Fruit fly (Drosophila melanogaster) whole organism, embryonic: ENCODE data around the gene goe.

ENCODE experiments used
- CG10543 ChIP-seq: fragments of 200-800 bp; sonication (Bioruptor generic); optimal IDR thresholded peaks from 3 replicates; lab custom pipeline; 2017; ENCODE audit warnings: missing biosample characterization, mild to moderate bottlenecking, missing genetic modification characterization, moderate library complexity
- CG10959 ChIP-seq: fragments of 200-800 bp; sonication (Bioruptor generic); IDR thresholded peaks from 2 replicates; pipeline ENCODE4 v1.3.6; 2022; ENCODE audit warnings: missing biosample characterization, missing genetic modification characterization
- CG11456 ChIP-seq: fragments of 200-800 bp; sonication (Bioruptor generic); IDR thresholded peaks from 3 replicates; pipeline ENCODE4 v1.3.6; 2022; ENCODE audit warnings: missing biosample characterization, missing genetic modification characterization
- CG12071 ChIP-seq: fragments of 200-800 bp; sonication (Bioruptor generic); optimal IDR thresholded peaks from 3 replicates; lab custom pipeline; 2018; ENCODE audit warnings: missing biosample characterization, mild to moderate bottlenecking, missing genetic modification characterization
- CG15269 ChIP-seq: fragments of 200-800 bp; sonication (Bioruptor generic); optimal IDR thresholded peaks from 2 replicates; lab custom pipeline; 2018; ENCODE audit warnings: missing biosample characterization, mild to moderate bottlenecking, missing genetic modification characterization, moderate library complexity
- CG18262 ChIP-seq: fragments of 200-800 bp; optimal IDR thresholded peaks from 3 replicates; lab custom pipeline; 2019; ENCODE audit warnings: missing biosample characterization, mild to moderate bottlenecking, missing genetic modification characterization, moderate library complexity
- CG2129 ChIP-seq: fragments of 200-800 bp; sonication (Bioruptor generic); IDR thresholded peaks from 2 replicates; pipeline ENCODE4 v1.3.6; 2022; ENCODE audit warnings: missing biosample characterization, missing genetic modification characterization; ENCODE audit not compliant: partially characterized antibody
- CG2202 ChIP-seq: fragments of 200-800 bp; sonication (Bioruptor generic); optimal IDR thresholded peaks from 2 replicates; lab custom pipeline; 2018; ENCODE audit warnings: missing biosample characterization, mild to moderate bottlenecking, missing genetic modification characterization
- CG32772 ChIP-seq: fragments of 200-800 bp; sonication (Bioruptor generic); IDR thresholded peaks from 2 replicates; pipeline ENCODE4 v1.3.6; 2022; ENCODE audit warnings: missing biosample characterization, missing genetic modification characterization
- CG4424 ChIP-seq: fragments of 200-800 bp; sonication (Bioruptor generic); optimal IDR thresholded peaks from 3 replicates; lab custom pipeline; 2016; ENCODE audit warnings: missing biosample characterization, missing genetic modification characterization
- CG4617 ChIP-seq: fragments of 200-800 bp; sonication (Bioruptor generic); optimal IDR thresholded peaks from 3 replicates; lab custom pipeline; 2016; ENCODE audit warnings: missing biosample characterization, missing genetic modification characterization, borderline replicate concordance
- CG6683 ChIP-seq: fragments of 200-800 bp; sonication (Bioruptor generic); optimal IDR thresholded peaks from 2 replicates; lab custom pipeline; 2017; ENCODE audit warnings: missing biosample characterization, mild to moderate bottlenecking, missing genetic modification characterization, missing genetic modification reagents
- Camta ChIP-seq: fragments of 200-800 bp; sonication (Bioruptor generic); optimal IDR thresholded peaks from 2 replicates; lab custom pipeline; 2016; ENCODE audit warnings: missing biosample characterization, missing genetic modification characterization
- Doc2 ChIP-seq: fragments of 200-800 bp; sonication (Bioruptor generic); IDR thresholded peaks from 2 replicates; pipeline ENCODE4 v1.3.6; 2022; ENCODE audit warnings: missing biosample characterization, missing genetic modification characterization
- Doc3 ChIP-seq: fragments of 200-800 bp; sonication (Bioruptor generic); IDR thresholded peaks from 3 replicates; pipeline ENCODE4 v1.3.6; 2022; ENCODE audit warnings: missing biosample characterization, missing genetic modification characterization; ENCODE audit not compliant: partially characterized antibody
- Dp ChIP-seq: fragments of 200-800 bp; sonication (Bioruptor generic); optimal IDR thresholded peaks from 2 replicates; lab custom pipeline; 2018; ENCODE audit warnings: missing biosample characterization, mild to moderate bottlenecking, missing genetic modification characterization, moderate library complexity
- H15 ChIP-seq: fragments of 200-800 bp; sonication (Bioruptor generic); IDR thresholded peaks from 3 replicates; pipeline ENCODE4 v1.3.6; 2022; ENCODE audit warnings: missing biosample characterization, missing genetic modification characterization
- NC2β ChIP-seq: fragments of 200-800 bp; sonication (Bioruptor generic); optimal IDR thresholded peaks from 2 replicates; lab custom pipeline; 2016; ENCODE audit warnings: missing biosample characterization, missing genetic modification characterization
- Opbp ChIP-seq: fragments of 200-800 bp; sonication (Bioruptor generic); IDR thresholded peaks from 3 replicates; pipeline ENCODE4 v1.3.6; 2022; ENCODE audit warnings: missing biosample characterization, missing genetic modification characterization; ENCODE audit not compliant: partially characterized antibody
- Pdp1 ChIP-seq, 2 experiments: fragments of 200-800 bp; sonication (Bioruptor generic); optimal IDR thresholded peaks; 3 replicates each; lab custom pipeline; 2016; ENCODE audit warnings: missing biosample characterization in 2 of 2, missing genetic modification characterization in 2 of 2, mild to moderate bottlenecking in 1 of 2, moderate library complexity in 1 of 2
- Rfx ChIP-seq: fragments of 200-800 bp; sonication (Bioruptor generic); IDR thresholded peaks from 2 replicates; pipeline ENCODE4 v1.3.6; 2022; ENCODE audit warnings: missing biosample characterization, missing genetic modification characterization
- Rx ChIP-seq: fragments of 200-800 bp; sonication (Bioruptor generic); IDR thresholded peaks from 2 replicates; pipeline ENCODE4 v1.3.6; 2022; ENCODE audit warnings: missing biosample characterization, missing genetic modification characterization
- Side ChIP-seq: fragments of 200-800 bp; sonication (Bioruptor generic); optimal IDR thresholded peaks from 2 replicates; lab custom pipeline; 2016; ENCODE audit warnings: missing biosample characterization, missing genetic modification characterization
- Stat92E ChIP-seq, 3 experiments: fragments of >200 bp in 2 of 3; fragments of 200-800 bp in 1 of 3; sonication (Bioruptor generic) in 1 of 3; optimal IDR thresholded peaks; 2 replicates each; lab custom pipeline; 2017 to 2019; ENCODE audit warnings: missing biosample characterization in 3 of 3, missing genetic modification characterization in 3 of 3, mild to moderate bottlenecking in 1 of 3, moderate library complexity in 1 of 3
- Vsx1 ChIP-seq: fragments of 200-800 bp; sonication (Bioruptor generic); optimal IDR thresholded peaks from 2 replicates; lab custom pipeline; 2017; ENCODE audit warnings: missing biosample characterization, mild to moderate bottlenecking, missing genetic modification characterization, missing genetic modification reagents
- ac ChIP-seq: fragments of 200-800 bp; sonication (Bioruptor generic); optimal IDR thresholded peaks from 3 replicates; lab custom pipeline; 2017; ENCODE audit warnings: missing biosample characterization, mild to moderate bottlenecking, missing genetic modification characterization
- ap ChIP-seq: fragments of 200-800 bp; sonication (Bioruptor generic); IDR thresholded peaks from 2 replicates; pipeline ENCODE4 v1.3.6; 2022; ENCODE audit warnings: missing biosample characterization, missing genetic modification characterization
- az2 ChIP-seq: fragments of 200-800 bp; sonication (Bioruptor generic); optimal IDR thresholded peaks from 3 replicates; lab custom pipeline; 2016; ENCODE audit warnings: missing biosample characterization, missing genetic modification characterization
- cg ChIP-seq: fragments of 200-800 bp; sonication (Bioruptor generic); optimal IDR thresholded peaks from 3 replicates; lab custom pipeline; 2019; ENCODE audit warnings: missing biosample characterization, mild to moderate bottlenecking, missing genetic modification characterization, moderate library complexity
- dati ChIP-seq: fragments of 200-800 bp; sonication (Bioruptor generic); IDR thresholded peaks from 2 replicates; pipeline ENCODE4 v1.3.6; 2022; ENCODE audit warnings: missing biosample characterization, missing genetic modification characterization
- dmrt11E ChIP-seq: fragments of 200-800 bp; sonication (Bioruptor generic); optimal IDR thresholded peaks from 3 replicates; lab custom pipeline; 2018; ENCODE audit warnings: missing biosample characterization, mild to moderate bottlenecking, missing genetic modification characterization, moderate library complexity
- fd96Cb ChIP-seq: fragments of 200-800 bp; sonication (Bioruptor generic); optimal IDR thresholded peaks from 2 replicates; lab custom pipeline; 2018; ENCODE audit warnings: missing biosample characterization, mild to moderate bottlenecking, missing genetic modification characterization, moderate library complexity
- fru ChIP-seq: fragments of >200 bp; optimal IDR thresholded peaks from 2 replicates; lab custom pipeline; 2017
- gro ChIP-seq: fragments of 200-800 bp; sonication (Bioruptor generic); optimal IDR thresholded peaks from 2 replicates; lab custom pipeline; 2016; ENCODE audit warnings: missing biosample characterization, missing genetic modification characterization
- hb ChIP-seq: fragments of 200-800 bp; sonication (Bioruptor generic); IDR thresholded peaks from 3 replicates; pipeline ENCODE4 v1.3.6; 2022; ENCODE audit warnings: missing biosample characterization, missing genetic modification characterization; ENCODE audit not compliant: partially characterized antibody
- insv ChIP-seq, 2 experiments: fragments of 200-800 bp; sonication (Bioruptor generic); optimal IDR thresholded peaks; 3 replicates each; lab custom pipeline; 2016 to 2018; ENCODE audit warnings: missing biosample characterization in 2 of 2, missing genetic modification characterization in 2 of 2
- jumu ChIP-seq: fragments of 200-800 bp; sonication (Bioruptor generic); optimal IDR thresholded peaks from 3 replicates; lab custom pipeline; 2016; ENCODE audit warnings: missing biosample characterization, missing genetic modification characterization
- klu ChIP-seq: fragments of 200-800 bp; sonication (Bioruptor generic); IDR thresholded peaks from 2 replicates; pipeline ENCODE4 v1.3.6; 2022; ENCODE audit warnings: missing biosample characterization, missing genetic modification characterization
- kni ChIP-seq: fragments of 200-800 bp; sonication (Bioruptor generic); optimal IDR thresholded peaks from 3 replicates; lab custom pipeline; 2017; ENCODE audit warnings: mild to moderate bottlenecking, missing biosample characterization, missing genetic modification reagents, missing genetic modification characterization
- luna ChIP-seq: fragments of 200-800 bp; sonication (Bioruptor generic); optimal IDR thresholded peaks from 2 replicates; lab custom pipeline; 2016; ENCODE audit warnings: missing biosample characterization, missing genetic modification characterization
- nau ChIP-seq: fragments of 200-800 bp; sonication (Bioruptor generic); optimal IDR thresholded peaks from 3 replicates; lab custom pipeline; 2017; ENCODE audit warnings: missing biosample characterization, mild to moderate bottlenecking, missing genetic modification characterization, missing genetic modification reagents
- nmo ChIP-seq: fragments of 200-800 bp; sonication (Bioruptor generic); optimal IDR thresholded peaks from 2 replicates; lab custom pipeline; 2018; ENCODE audit warnings: missing biosample characterization, mild to moderate bottlenecking, missing genetic modification characterization, moderate library complexity
- pros ChIP-seq: fragments of 200-800 bp; sonication (Bioruptor generic); optimal IDR thresholded peaks from 3 replicates; lab custom pipeline; 2019; ENCODE audit warnings: missing biosample characterization, mild to moderate bottlenecking, missing genetic modification characterization, moderate library complexity
- sim ChIP-seq: fragments of 200-800 bp; sonication (Bioruptor generic); IDR thresholded peaks from 2 replicates; pipeline ENCODE4 v1.3.6; 2022; ENCODE audit warnings: missing biosample characterization, missing genetic modification characterization
- sima ChIP-seq: fragments of 200-800 bp; sonication (Bioruptor generic); optimal IDR thresholded peaks from 2 replicates; lab custom pipeline; 2016; ENCODE audit warnings: missing biosample characterization, missing genetic modification characterization
- so ChIP-seq: fragments of 200-800 bp; sonication (Bioruptor generic); IDR thresholded peaks from 3 replicates; pipeline ENCODE4 v1.3.6; 2022; ENCODE audit warnings: missing biosample characterization, missing genetic modification characterization
- sob ChIP-seq: fragments of 200-800 bp; sonication (Bioruptor generic); IDR thresholded peaks from 2 replicates; pipeline ENCODE4 v1.3.6; 2022; ENCODE audit warnings: missing biosample characterization, missing genetic modification characterization

goe gene

dm6 chrX:16723203-16724173 lies 28.2 kb downstream of the goe start (continued):
- TF ChIP-seq Vsx1 (GFP tag; lab: Kevin White, UChicago) = peak; percentile 51
- no peak for TF ChIP-seq gro (GFP tag; lab: Kevin White, UChicago)
- peak; percentile 47 for TF ChIP-seq CG2202
- peak; percentile 24 for TF ChIP-seq Side (GFP tag; lab: Kevin White, UChicago)
- peak; percentile 51; the same call in 1 of the 2 replicates for TF ChIP-seq Rx (GFP tag; lab: Robert Waterston, UW)
- no peak for TF ChIP-seq hb (GFP tag; lab: Robert Waterston, UW)
- TF ChIP-seq CG4617 (GFP tag; lab: Kevin White, UChicago) = no peak
- TF ChIP-seq Opbp (GFP tag; lab: Robert Waterston, UW) = no peak
- TF ChIP-seq CG10543 (GFP tag; lab: Kevin White, UChicago) = peak; percentile 38
- no peak for TF ChIP-seq dati (GFP tag; lab: Robert Waterston, UW)
- TF ChIP-seq kni = no peak
- TF ChIP-seq Doc3 (GFP tag; lab: Robert Waterston, UW) = no peak
- peak; percentile 73 for TF ChIP-seq CG18262 (tag; lab: Kevin White, UChicago)
- peak; percentile 34 to 35 for TF ChIP-seq Pdp1 (GFP tag; optimal IDR thresholded peaks at IDR 0.05; lab: Kevin White, UChicago)
- TF ChIP-seq CG15269 = peak; percentile 84
- no peak for TF ChIP-seq CG6683 (GFP tag; lab: Kevin White, UChicago)
- peak; percentile 8 for TF ChIP-seq CG4424
- peak; percentile 61 for TF ChIP-seq fd96Cb (tag; lab: Kevin White, UChicago)
- 0 out of 2 replicates have a peak, but pooled peaks have one; percentile 10 for TF ChIP-seq ap (GFP tag; lab: Robert Waterston, UW)
- peak; percentile 53; the same call in 2 of the 3 replicates for TF ChIP-seq CG11456 (GFP tag; lab: Robert Waterston, UW)
- TF ChIP-seq H15 (GFP tag; lab: Robert Waterston, UW) = peak; percentile 63; the same call in 1 of the 3 replicates
- TF ChIP-seq nmo (GFP tag; lab: Kevin White, UChicago) = peak; percentile 91
- no peak for TF ChIP-seq CG2129 (GFP tag; lab: Robert Waterston, UW)
- TF ChIP-seq Stat92E (GFP tag; optimal IDR thresholded peaks at IDR 0.05; lab: Kevin White, UChicago) = no peak
- TF ChIP-seq CG12071 = peak; percentile 17
- TF ChIP-seq Camta (GFP tag; lab: Kevin White, UChicago) = peak; percentile 68
- no peak for TF ChIP-seq fru (lab: Kevin White, UChicago)
- no peak for TF ChIP-seq Doc2 (GFP tag; lab: Robert Waterston, UW)
- no peak for TF ChIP-seq insv (GFP tag; optimal IDR thresholded peaks at IDR 0.05; lab: Kevin White, UChicago)
- no peak for TF ChIP-seq sima (GFP tag; lab: Kevin White, UChicago)
- peak; percentile 75 for TF ChIP-seq Rfx (GFP tag; lab: Robert Waterston, UW)
- peak; percentile 41; the same call in 1 of the 2 replicates for TF ChIP-seq klu (GFP tag; lab: Robert Waterston, UW)
- no peak for TF ChIP-seq pros (GFP tag; lab: Kevin White, UChicago)
- TF ChIP-seq cg (GFP tag; lab: Kevin White, UChicago) = peak; percentile 56
- TF ChIP-seq luna (GFP tag; lab: Kevin White, UChicago) = no peak
- peak; percentile 56; the same call in 1 of the 2 replicates for TF ChIP-seq sob (GFP tag; lab: Robert Waterston, UW)
- no peak for TF ChIP-seq jumu (GFP tag; lab: Kevin White, UChicago)
- TF ChIP-seq CG10959 (GFP tag; lab: Robert Waterston, UW) = 0 out of 2 replicates have a peak, but pooled peaks have one; percentile 24
- no peak; the same call in 1 of the 2 replicates for TF ChIP-seq sim
- TF ChIP-seq NC2β (GFP tag; lab: Kevin White, UChicago) = peak; percentile 21
- TF ChIP-seq CG32772 (GFP tag; lab: Robert Waterston, UW) = peak; percentile 67
- peak; percentile 74 for TF ChIP-seq az2
- TF ChIP-seq Dp (GFP tag; lab: Kevin White, UChicago) = no peak
- TF ChIP-seq so (GFP tag; lab: Robert Waterston, UW) = peak; percentile 68; the same call in 2 of the 3 replicates
- TF ChIP-seq nau = peak; percentile 12
- no peak for TF ChIP-seq ac (GFP tag; lab: Kevin White, UChicago)
- TF ChIP-seq dmrt11E = peak; percentile 69
